1 fruit fly cellular context compared by ENCODE assay signal in the genomic region with DNA sequence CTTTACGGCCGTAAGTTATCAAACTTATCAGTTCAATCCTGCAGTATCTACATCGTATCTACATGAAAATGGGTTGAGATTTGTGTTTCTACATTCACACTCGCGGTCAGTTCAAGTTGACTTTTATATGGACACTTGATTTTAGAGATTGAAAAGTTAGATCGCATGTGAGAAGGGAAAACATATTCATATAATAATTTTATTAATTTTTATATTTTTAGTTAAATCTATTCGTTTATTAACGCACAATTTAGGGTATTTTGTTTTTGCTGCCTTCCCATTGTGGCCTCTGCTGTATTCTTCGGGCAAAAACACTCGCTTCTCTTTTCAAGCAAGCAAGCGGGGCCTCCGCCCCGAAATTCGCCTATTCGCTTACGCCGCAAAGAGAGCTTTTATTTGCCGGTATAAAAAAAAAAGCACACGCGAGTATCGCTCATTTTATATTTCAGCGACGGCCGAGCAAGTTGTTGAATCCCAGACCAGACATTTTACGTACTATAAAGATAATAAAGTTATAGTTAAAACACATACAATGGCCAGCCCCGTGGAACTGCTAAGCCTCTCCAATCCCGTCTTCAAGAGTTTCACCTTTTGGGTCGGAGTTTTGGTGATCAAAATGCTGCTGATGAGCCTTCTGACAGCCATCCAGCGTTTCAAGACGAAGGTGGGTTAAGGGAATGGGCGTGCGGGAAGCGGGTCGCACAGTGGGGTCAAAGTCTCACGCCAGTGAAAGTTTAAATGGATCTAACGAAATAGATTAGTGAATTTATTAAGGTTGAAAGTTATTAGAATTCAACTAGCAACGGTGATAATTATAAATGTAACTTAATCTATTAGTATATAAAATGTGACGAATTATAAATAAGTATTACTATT.
TF ChIP-seq lines count a peak whose summit lies in the region.

No protein-coding gene starts in this region.

TF ChIP-seq in whole organism, embryonic, 481 proteins besides CTCF, POLR2A, EP300 and RAD21 (continued from another document):
- TF ChIP-seq CG16779 (GFP tag; IDR thresholded peaks at IDR 0.05; lab: Robert Waterston, UW) = no peak
- no peak for TF ChIP-seq HLH54F (GFP tag; optimal IDR thresholded peaks at IDR 0.05; lab: Kevin White, UChicago)
- peak; percentile 91 for TF ChIP-seq bcd (GFP tag; optimal IDR thresholded peaks at IDR 0.05; lab: Kevin White, UChicago)
- TF ChIP-seq Myb (GFP tag; optimal IDR thresholded peaks at IDR 0.05; lab: Kevin White, UChicago) = no peak
- TF ChIP-seq chif (GFP tag; optimal IDR thresholded peaks at IDR 0.05; lab: Kevin White, UChicago) = peak in 1 of 2 experiments; percentile 25
- peak; percentile 26 for TF ChIP-seq Dad (GFP tag; optimal IDR thresholded peaks at IDR 0.05; lab: Kevin White, UChicago)
- peak; percentile 95 for TF ChIP-seq gem (tag; optimal IDR thresholded peaks at IDR 0.05; lab: Kevin White, UChicago)
- peak; percentile 77 for TF ChIP-seq Vsx1 (GFP tag; optimal IDR thresholded peaks at IDR 0.05; lab: Kevin White, UChicago)
- TF ChIP-seq shn (GFP tag; optimal IDR thresholded peaks at IDR 0.05; lab: Kevin White, UChicago) = no peak
- peak; percentile 77 for TF ChIP-seq CG15696 (tag; optimal IDR thresholded peaks at IDR 0.05; lab: Kevin White, UChicago)
- peak; percentile 86 for TF ChIP-seq CG13894 (tag; optimal IDR thresholded peaks at IDR 0.05; lab: Kevin White, UChicago)
- peak; percentile 67; the same call in 2 of the 3 replicates for TF ChIP-seq CG11560 (tag; IDR thresholded peaks at IDR 0.05; lab: Robert Waterston, UW)
- peak; percentile 87 for TF ChIP-seq Dbx (GFP tag; IDR thresholded peaks at IDR 0.05; lab: Robert Waterston, UW)
- peak; percentile 89 for TF ChIP-seq ranshi (GFP tag; IDR thresholded peaks at IDR 0.05; lab: Robert Waterston, UW)
- peak; percentile 84 for TF ChIP-seq Ssrp (tag; optimal IDR thresholded peaks at IDR 0.05; lab: Kevin White, UChicago)
- peak; percentile 80 for TF ChIP-seq mirr (GFP tag; optimal IDR thresholded peaks at IDR 0.05; lab: Kevin White, UChicago)
- TF ChIP-seq CG17568 (GFP tag; optimal IDR thresholded peaks at IDR 0.05; lab: Kevin White, UChicago) = peak; percentile 89
- TF ChIP-seq Tbp (GFP tag; optimal IDR thresholded peaks at IDR 0.05; lab: Kevin White, UChicago) = no peak
- TF ChIP-seq fd96Cb (tag; optimal IDR thresholded peaks at IDR 0.05; lab: Kevin White, UChicago) = peak; percentile 89
- TF ChIP-seq CG2678 (tag; optimal IDR thresholded peaks at IDR 0.05; lab: Kevin White, UChicago) = peak; percentile 94
- TF ChIP-seq croc (GFP tag; conservative IDR thresholded peaks at IDR 0.05; lab: Robert Waterston, UW) = peak; percentile 79
- TF ChIP-seq Rfx (GFP tag; IDR thresholded peaks at IDR 0.05; lab: Robert Waterston, UW) = peak; percentile 93
- TF ChIP-seq MBD-R2 (GFP tag; IDR thresholded peaks at IDR 0.05; lab: Robert Waterston, UW) = peak; percentile 52; the same call in 1 of the 2 replicates
- TF ChIP-seq CG6175 (GFP tag; IDR thresholded peaks at IDR 0.05; lab: Robert Waterston, UW) = peak; percentile 75; the same call in 2 of the 3 replicates
- peak; percentile 88 for TF ChIP-seq lmd (GFP tag; IDR thresholded peaks at IDR 0.05; lab: Robert Waterston, UW)
- TF ChIP-seq amos (GFP tag; IDR thresholded peaks at IDR 0.05; lab: Robert Waterston, UW; ENCODE audit: partially characterized antibody) = no peak
